Fruit fly (Drosophila melanogaster): ENCODE data around the gene CG9399.
A peak's percentile ranks its signal among the peaks of the same experiment; 100 is the strongest.

Gene CG9399

DNA sequence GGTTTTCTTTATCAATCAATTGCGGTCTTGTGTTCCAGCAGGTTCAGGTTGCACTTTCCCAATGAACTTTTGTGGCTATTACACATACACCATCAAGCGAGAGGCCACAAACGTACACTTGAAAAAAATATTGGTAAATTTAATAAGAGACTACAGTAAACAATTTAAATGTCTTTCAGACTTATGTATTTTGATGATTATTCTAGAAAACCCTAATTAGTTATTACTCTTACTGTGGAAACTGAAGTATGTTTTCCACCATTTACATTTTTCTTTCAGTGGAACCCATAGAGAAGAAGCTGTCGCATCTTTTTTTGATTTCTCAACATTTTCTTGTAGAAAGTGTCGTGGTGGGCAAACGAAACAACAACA lies 39.9 kb downstream of the CG9399 start (continued):
- peak; percentile 90 for TF ChIP-seq ap (GFP tag; IDR thresholded peaks at IDR 0.05)
- TF ChIP-seq CG4707 (GFP tag; optimal IDR thresholded peaks at IDR 0.05): peak; percentile 85
- peak; percentile 86 for TF ChIP-seq emc (GFP tag; optimal IDR thresholded peaks at IDR 0.05)
- TF ChIP-seq D (optimal IDR thresholded peaks at IDR 0.05): no peak
- TF ChIP-seq D (GFP tag; optimal IDR thresholded peaks at IDR 0.05): peak; percentile 94
- TF ChIP-seq CG10267 (tag; optimal IDR thresholded peaks at IDR 0.05): peak; percentile 88
- peak; percentile 79 for TF ChIP-seq fu2 (GFP tag; optimal IDR thresholded peaks at IDR 0.05)
- peak; percentile 3 for TF ChIP-seq gfzf (GFP tag; optimal IDR thresholded peaks at IDR 0.05)
- peak; percentile 90 for TF ChIP-seq so (GFP tag; IDR thresholded peaks at IDR 0.05)
- TF ChIP-seq amos (GFP tag; IDR thresholded peaks at IDR 0.05; ENCODE audit: partially characterized antibody): no peak
- peak; percentile 61 for TF ChIP-seq ro (GFP tag; IDR thresholded peaks at IDR 0.05)
- TF ChIP-seq Xrp1 (GFP tag; IDR thresholded peaks at IDR 0.05): peak; percentile 93
- TF ChIP-seq CG12769 (tag; optimal IDR thresholded peaks at IDR 0.05): peak; percentile 76
- peak; percentile 95 for TF ChIP-seq oc (tag; optimal IDR thresholded peaks at IDR 0.05)
- TF ChIP-seq sob (GFP tag; IDR thresholded peaks at IDR 0.05): peak; percentile 93
- TF ChIP-seq ems (GFP tag; optimal IDR thresholded peaks at IDR 0.05): peak; percentile 9
- TF ChIP-seq C15 (GFP tag; IDR thresholded peaks at IDR 0.05): peak; percentile 83; the same call in 2 of the 3 replicates
- 0 out of 3 replicates have a peak, but pooled peaks have one; percentile 64 for TF ChIP-seq CG6175 (GFP tag; IDR thresholded peaks at IDR 0.05)
- TF ChIP-seq CG3995 (GFP tag; optimal IDR thresholded peaks at IDR 0.05): peak; percentile 3
- TF ChIP-seq CG11456 (GFP tag; IDR thresholded peaks at IDR 0.05): peak; percentile 88; the same call in 2 of the 3 replicates
- peak; percentile 59 for TF ChIP-seq Sry-β (GFP tag; optimal IDR thresholded peaks at IDR 0.05)
- TF ChIP-seq usp (GFP tag; optimal IDR thresholded peaks at IDR 0.05): no peak
- TF ChIP-seq CG33557 (GFP tag; optimal IDR thresholded peaks at IDR 0.05): peak; percentile 64
- TF ChIP-seq grn (GFP tag; optimal IDR thresholded peaks at IDR 0.05): no peak
- no peak for TF ChIP-seq stwl (tag; optimal IDR thresholded peaks at IDR 0.05)
- TF ChIP-seq E2f2 (GFP tag; IDR thresholded peaks at IDR 0.05): peak; percentile 71
- peak; percentile 90 for TF ChIP-seq CG34422 (GFP tag; IDR thresholded peaks at IDR 0.05)
- TF ChIP-seq CG17568 (GFP tag; optimal IDR thresholded peaks at IDR 0.05): peak; percentile 86
- TF ChIP-seq ranshi (GFP tag; IDR thresholded peaks at IDR 0.05): peak; percentile 93
- TF ChIP-seq pho (GFP tag; optimal IDR thresholded peaks at IDR 0.05): peak; percentile 83
- no peak for TF ChIP-seq dan (GFP tag; IDR thresholded peaks at IDR 0.05)
- peak; percentile 4 for TF ChIP-seq Neu2 (GFP tag; optimal IDR thresholded peaks at IDR 0.05; ENCODE audit: borderline replicate concordance)
- peak; percentile 79 for TF ChIP-seq bowl (GFP tag; IDR thresholded peaks at IDR 0.05)
- peak; percentile 59 for TF ChIP-seq Nf-YC (tag; optimal IDR thresholded peaks at IDR 0.05)
- peak; percentile 96 for TF ChIP-seq ATbp (GFP tag; optimal IDR thresholded peaks at IDR 0.05)
- peak; percentile 95 for TF ChIP-seq CG12391 (tag; optimal IDR thresholded peaks at IDR 0.05)
- TF ChIP-seq Optix (GFP tag; IDR thresholded peaks at IDR 0.05): peak; percentile 47; the same call in 2 of the 3 replicates
- TF ChIP-seq Hr78 (GFP tag; optimal IDR thresholded peaks at IDR 0.05): peak in 1 of 2 experiments; percentile 68
- TF ChIP-seq CG18476 (GFP tag; optimal IDR thresholded peaks at IDR 0.05): peak; percentile 90
- TF ChIP-seq CG3838 (GFP tag; optimal IDR thresholded peaks at IDR 0.05): peak; percentile 78
- TF ChIP-seq Chrac-16 (GFP tag; optimal IDR thresholded peaks at IDR 0.05): peak; percentile 83
- TF ChIP-seq Pdp1 (GFP tag; optimal IDR thresholded peaks at IDR 0.05): peak; percentile 87 to 91
- TF ChIP-seq psq (GFP tag; optimal IDR thresholded peaks at IDR 0.05): peak; percentile 72
- TF ChIP-seq Side (GFP tag; optimal IDR thresholded peaks at IDR 0.05): peak; percentile 87
- no peak for TF ChIP-seq ftz-f1 (GFP tag; optimal IDR thresholded peaks at IDR 0.05)
- TF ChIP-seq hkb (optimal IDR thresholded peaks at IDR 0.05): no peak
- TF ChIP-seq hkb (GFP tag; IDR thresholded peaks at IDR 0.05): peak; percentile 93
- peak; percentile 94 for TF ChIP-seq pum (GFP tag; optimal IDR thresholded peaks at IDR 0.05)
- no peak for TF ChIP-seq ash1 (GFP tag; optimal IDR thresholded peaks at IDR 0.05)
- no peak for TF ChIP-seq fd102C (GFP tag; optimal IDR thresholded peaks at IDR 0.05)
- TF ChIP-seq Nf-YA (GFP tag; IDR thresholded peaks at IDR 0.05): peak; percentile 84
- TF ChIP-seq trem (tag; optimal IDR thresholded peaks at IDR 0.05): peak; percentile 93

Measured in whole organism, embryonic.